Fruit fly (Drosophila melanogaster) whole organism, embryonic: ENCODE data around the gene Syp.

Source experiments
- B-H1 ChIP-seq: fragments of 200-800 bp; sonication (Bioruptor generic); IDR thresholded peaks from 3 replicates; pipeline ENCODE4 v1.3.6; 2022; ENCODE audit warnings: missing biosample characterization, missing genetic modification characterization
- BEAF-32 ChIP-seq: fragments of 200-800 bp; sonication (Bioruptor generic); optimal IDR thresholded peaks from 3 replicates; lab custom pipeline; 2017; ENCODE audit warnings: missing biosample characterization, missing genetic modification characterization, mild to moderate bottlenecking, moderate library complexity, missing genetic modification reagents
- CG11247 ChIP-seq: fragments of 200-800 bp; sonication (Bioruptor generic); IDR thresholded peaks from 2 replicates; pipeline ENCODE4 v1.3.6; 2022; ENCODE audit warnings: missing biosample characterization, missing genetic modification characterization
- CG11560 ChIP-seq: fragments of 200-800 bp; sonication (Bioruptor generic); IDR thresholded peaks from 3 replicates; pipeline ENCODE4 v1.3.6; 2022; ENCODE audit warnings: missing biosample characterization, missing genetic modification characterization
- CG12236 ChIP-seq: fragments of 200-800 bp; sonication (Bioruptor generic); optimal IDR thresholded peaks from 2 replicates; lab custom pipeline; 2016; ENCODE audit warnings: missing biosample characterization, missing genetic modification characterization
- CG12659 ChIP-seq: fragments of 200-800 bp; sonication (Bioruptor generic); optimal IDR thresholded peaks from 3 replicates; lab custom pipeline; 2017; ENCODE audit warnings: mild to moderate bottlenecking, missing biosample characterization, missing genetic modification reagents, missing genetic modification characterization
- CG13287 ChIP-seq: fragments of 200-800 bp; sonication (Bioruptor generic); IDR thresholded peaks from 2 replicates; pipeline ENCODE4 v1.3.6; 2022; ENCODE audit warnings: missing biosample characterization, missing genetic modification characterization; ENCODE audit not compliant: partially characterized antibody
- CG14014 ChIP-seq: fragments of 200-800 bp; sonication (Bioruptor generic); IDR thresholded peaks from 2 replicates; pipeline ENCODE4 v1.3.6; 2022; ENCODE audit warnings: missing biosample characterization, missing genetic modification characterization
- CG1603 ChIP-seq: fragments of 200-800 bp; sonication (Bioruptor generic); optimal IDR thresholded peaks from 2 replicates; lab custom pipeline; 2019; ENCODE audit warnings: missing biosample characterization, mild to moderate bottlenecking, missing genetic modification characterization, moderate library complexity
- CG18011 ChIP-seq: fragments of 200-800 bp; sonication (Bioruptor generic); optimal IDR thresholded peaks from 2 replicates; lab custom pipeline; 2017; ENCODE audit warnings: missing biosample characterization, missing genetic modification characterization, mild to moderate bottlenecking, moderate library complexity, missing genotype
- CG1832 ChIP-seq: fragments of 200-800 bp; sonication (Bioruptor generic); optimal IDR thresholded peaks from 2 replicates; lab custom pipeline; 2017; ENCODE audit warnings: missing biosample characterization, mild to moderate bottlenecking, missing genetic modification characterization, inconsistent platforms
- CG2199 ChIP-seq: fragments of 200-800 bp; sonication (Bioruptor generic); IDR thresholded peaks from 3 replicates; pipeline ENCODE4 v1.3.6; 2022; ENCODE audit warnings: missing biosample characterization, missing genetic modification characterization
- CG2202 ChIP-seq: fragments of 200-800 bp; sonication (Bioruptor generic); optimal IDR thresholded peaks from 2 replicates; lab custom pipeline; 2018; ENCODE audit warnings: missing biosample characterization, mild to moderate bottlenecking, missing genetic modification characterization
- CG30403 ChIP-seq: fragments of 200-800 bp; sonication (Bioruptor generic); optimal IDR thresholded peaks from 3 replicates; lab custom pipeline; 2016; ENCODE audit warnings: missing biosample characterization, missing genetic modification characterization
- CG3281 ChIP-seq: fragments of 200-800 bp; sonication (Bioruptor generic); optimal IDR thresholded peaks from 3 replicates; lab custom pipeline; 2017; ENCODE audit warnings: missing biosample characterization, mild to moderate bottlenecking, missing genetic modification characterization
- CG34422 ChIP-seq: fragments of 200-800 bp; sonication (Bioruptor generic); IDR thresholded peaks from 3 replicates; pipeline ENCODE4 v1.3.6; 2022; ENCODE audit warnings: missing biosample characterization, missing genetic modification characterization
- CG42726 ChIP-seq: fragments of 200-800 bp; sonication (Bioruptor generic); IDR thresholded peaks from 2 replicates; pipeline ENCODE4 v1.3.6; 2022; ENCODE audit warnings: missing biosample characterization, missing genetic modification characterization; ENCODE audit not compliant: partially characterized antibody
- CG6254 ChIP-seq: fragments of 200-800 bp; sonication (Bioruptor generic); optimal IDR thresholded peaks from 3 replicates; lab custom pipeline; 2017; ENCODE audit warnings: mild to moderate bottlenecking, missing biosample characterization, missing genetic modification reagents, missing genetic modification characterization
- CG7271 ChIP-seq: fragments of 200-800 bp; sonication (Bioruptor generic); optimal IDR thresholded peaks from 2 replicates; lab custom pipeline; 2018; ENCODE audit warnings: missing biosample characterization, mild to moderate bottlenecking, missing genetic modification characterization, moderate library complexity
- CG8765 ChIP-seq: fragments of 200-800 bp; sonication (Bioruptor generic); IDR thresholded peaks from 2 replicates; pipeline ENCODE4 v1.3.6; 2022; ENCODE audit warnings: missing biosample characterization, missing genetic modification characterization
- CG9609 ChIP-seq: fragments of 200-800 bp; sonication (Bioruptor generic); optimal IDR thresholded peaks from 3 replicates; lab custom pipeline; 2016; ENCODE audit warnings: missing biosample characterization, missing genetic modification characterization
- CG9797 ChIP-seq: fragments of 200-800 bp; sonication (Bioruptor generic); optimal IDR thresholded peaks from 3 replicates; lab custom pipeline; 2018; ENCODE audit warnings: missing biosample characterization, mild to moderate bottlenecking, missing genetic modification characterization
- D19A ChIP-seq: fragments of 200-800 bp; optimal IDR thresholded peaks from 3 replicates; lab custom pipeline; 2019; ENCODE audit warnings: missing biosample characterization, mild to moderate bottlenecking, missing genetic modification characterization, moderate library complexity
- Dfd ChIP-seq, 2 experiments: fragments of >200 bp; optimal IDR thresholded peaks; 2 replicates each; lab custom pipeline; 2017; ENCODE audit warnings: missing biosample characterization in 2 of 2, missing genetic modification characterization in 2 of 2
- Ets97D ChIP-seq: fragments of 200-800 bp; sonication (Bioruptor generic); optimal IDR thresholded peaks from 3 replicates; lab custom pipeline; 2016; ENCODE audit warnings: missing biosample characterization, missing genetic modification characterization
- Fer3 ChIP-seq: fragments of 200-800 bp; sonication (Bioruptor generic); optimal IDR thresholded peaks from 2 replicates; lab custom pipeline; 2018; ENCODE audit warnings: missing biosample characterization, mild to moderate bottlenecking, missing genetic modification characterization, moderate library complexity
- Hr78 ChIP-seq, 2 experiments: fragments of 200-800 bp in 1 of 2; fragments of >200 bp in 1 of 2; sonication (Bioruptor generic) in 1 of 2; optimal IDR thresholded peaks; 2 replicates each; lab custom pipeline; 2017 to 2019; ENCODE audit warnings: missing biosample characterization in 2 of 2, missing genetic modification characterization in 2 of 2, mild to moderate bottlenecking in 1 of 2, moderate library complexity in 1 of 2
- Med ChIP-seq: fragments of 200-800 bp; sonication (Bioruptor generic); peaks from one replicate; lab custom pipeline; 2016; ENCODE audit warnings: missing biosample characterization, missing genetic modification characterization, mild to moderate bottlenecking, inconsistent platforms, moderate library complexity
- Nf-YC ChIP-seq: fragments of 200-800 bp; optimal IDR thresholded peaks from 3 replicates; lab custom pipeline; 2019; ENCODE audit warnings: missing biosample characterization, mild to moderate bottlenecking, missing genetic modification characterization, moderate library complexity
- Pdp1 ChIP-seq, 2 experiments: fragments of 200-800 bp; sonication (Bioruptor generic); optimal IDR thresholded peaks; 3 replicates each; lab custom pipeline; 2016; ENCODE audit warnings: missing biosample characterization in 2 of 2, missing genetic modification characterization in 2 of 2, mild to moderate bottlenecking in 1 of 2, moderate library complexity in 1 of 2
- Poxn ChIP-seq: fragments of 200-800 bp; sonication (Bioruptor generic); IDR thresholded peaks from 2 replicates; pipeline ENCODE4 v1.3.6; 2022; ENCODE audit warnings: missing biosample characterization, missing genetic modification characterization
- Sox100B ChIP-seq: fragments of 200-800 bp; sonication (Bioruptor generic); optimal IDR thresholded peaks from 3 replicates; lab custom pipeline; 2018; ENCODE audit warnings: missing biosample characterization, mild to moderate bottlenecking, missing genetic modification characterization
- Sry-δ ChIP-seq: fragments of 200-800 bp; sonication (Bioruptor generic); optimal IDR thresholded peaks from 2 replicates; lab custom pipeline; 2016; ENCODE audit warnings: missing biosample characterization, missing genetic modification characterization
- Vsx1 ChIP-seq: fragments of 200-800 bp; sonication (Bioruptor generic); optimal IDR thresholded peaks from 2 replicates; lab custom pipeline; 2017; ENCODE audit warnings: missing biosample characterization, mild to moderate bottlenecking, missing genetic modification characterization, missing genetic modification reagents
- ac ChIP-seq: fragments of 200-800 bp; sonication (Bioruptor generic); optimal IDR thresholded peaks from 3 replicates; lab custom pipeline; 2017; ENCODE audit warnings: missing biosample characterization, mild to moderate bottlenecking, missing genetic modification characterization
- ase ChIP-seq: fragments of 200-800 bp; sonication (Bioruptor generic); IDR thresholded peaks from 3 replicates; pipeline ENCODE4 v1.3.6; 2022; ENCODE audit warnings: missing biosample characterization, missing genetic modification characterization
- fu2 ChIP-seq: fragments of 200-800 bp; sonication (Bioruptor generic); optimal IDR thresholded peaks from 2 replicates; lab custom pipeline; 2016; ENCODE audit warnings: missing biosample characterization, missing genetic modification characterization
- gem ChIP-seq: fragments of 200-800 bp; sonication (Bioruptor generic); optimal IDR thresholded peaks from 2 replicates; lab custom pipeline; 2019; ENCODE audit warnings: missing biosample characterization, mild to moderate bottlenecking, missing genetic modification characterization, moderate library complexity
- inv ChIP-seq: fragments of 200-800 bp; sonication (Bioruptor generic); IDR thresholded peaks from 2 replicates; pipeline ENCODE4 v1.3.6; 2022; ENCODE audit warnings: missing biosample characterization, missing genetic modification characterization; ENCODE audit not compliant: partially characterized antibody
- lbe ChIP-seq: fragments of 200-800 bp; sonication (Bioruptor generic); optimal IDR thresholded peaks from 2 replicates; lab custom pipeline; 2016; ENCODE audit warnings: missing biosample characterization, mild to moderate bottlenecking, missing genetic modification characterization
- salm ChIP-seq: fragments of 200-800 bp; sonication (Bioruptor generic); optimal IDR thresholded peaks from 2 replicates; lab custom pipeline; 2018; ENCODE audit warnings: missing biosample characterization, mild to moderate bottlenecking, missing genetic modification characterization
- sd ChIP-seq: fragments of 200-800 bp; sonication (Bioruptor generic); optimal IDR thresholded peaks from 3 replicates; lab custom pipeline; 2018; ENCODE audit warnings: missing biosample characterization, mild to moderate bottlenecking, missing genetic modification characterization, moderate library complexity
- sens ChIP-seq: fragments of 200-800 bp; sonication (Bioruptor generic); peaks from one replicate; lab custom pipeline; 2016; ENCODE audit warnings: missing biosample characterization, missing genetic modification characterization
- sisA ChIP-seq: fragments of 200-800 bp; sonication (Bioruptor generic); IDR thresholded peaks from 2 replicates; pipeline ENCODE4 v1.3.6; 2022; ENCODE audit warnings: missing biosample characterization, missing genetic modification characterization
- slbo ChIP-seq: fragments of 200-800 bp; sonication (Bioruptor generic); IDR thresholded peaks from 2 replicates; pipeline ENCODE4 v1.3.6; 2022; ENCODE audit warnings: missing biosample characterization, missing genetic modification characterization
- slp2 ChIP-seq: fragments of 200-800 bp; sonication (Bioruptor generic); optimal IDR thresholded peaks from 2 replicates; lab custom pipeline; 2016; ENCODE audit warnings: missing biosample characterization, missing genetic modification characterization
- stwl ChIP-seq: fragments of 200-800 bp; sonication (Bioruptor generic); optimal IDR thresholded peaks from 3 replicates; lab custom pipeline; 2018; ENCODE audit warnings: missing biosample characterization, mild to moderate bottlenecking, missing genetic modification characterization, moderate library complexity
- tna ChIP-seq: fragments of 200-800 bp; sonication (Bioruptor generic); IDR thresholded peaks from 2 replicates; pipeline ENCODE4 v1.3.6; 2022; ENCODE audit warnings: missing biosample characterization, missing genetic modification characterization; ENCODE audit not compliant: partially characterized antibody
- wor ChIP-seq: fragments of 200-800 bp; sonication (Bioruptor generic); IDR thresholded peaks from 2 replicates; pipeline ENCODE4 v1.3.6; 2022; ENCODE audit warnings: missing biosample characterization, missing genetic modification characterization

Gene Syp

dm6 chr3R:20823704-20824454 is 67.3 kb downstream of the Syp start, which contains the start of gene CG17272 (continued):
- TF ChIP-seq CG9797 = peak; percentile 76
- TF ChIP-seq Ets97D (GFP tag; lab: Kevin White, UChicago) = peak; percentile 48
- no peak for TF ChIP-seq inv (GFP tag; lab: Robert Waterston, UW)
- no peak for TF ChIP-seq CG34422
- peak; percentile 14 for TF ChIP-seq CG12659
- no peak for TF ChIP-seq CG1832 (GFP tag; lab: Kevin White, UChicago)
- TF ChIP-seq CG7271 (tag; lab: Kevin White, UChicago) = no peak
- peak; percentile 4 for TF ChIP-seq Sry-δ (GFP tag; lab: Kevin White, UChicago)
- TF ChIP-seq tna (GFP tag; lab: Robert Waterston, UW) = no peak
- TF ChIP-seq ase = no peak
- peak; percentile 63 for TF ChIP-seq CG6254 (GFP tag; lab: Kevin White, UChicago)
- TF ChIP-seq stwl = peak; percentile 88
- no peak for TF ChIP-seq ac (GFP tag; lab: Kevin White, UChicago)
- TF ChIP-seq CG13287 (GFP tag; lab: Robert Waterston, UW) = peak; percentile 34; the same call in 1 of the 2 replicates
- TF ChIP-seq CG3281 (GFP tag; lab: Kevin White, UChicago) = no peak
- TF ChIP-seq CG9609 (GFP tag; lab: Kevin White, UChicago) = no peak
- no peak for TF ChIP-seq Dfd (GFP tag; optimal IDR thresholded peaks at IDR 0.05; lab: Kevin White, UChicago)
- TF ChIP-seq CG30403 = no peak
- TF ChIP-seq CG42726 (GFP tag; lab: Robert Waterston, UW) = no peak
- TF ChIP-seq D19A (tag; lab: Kevin White, UChicago) = no peak
- no peak for TF ChIP-seq CG12236 (GFP tag; lab: Kevin White, UChicago)
- peak; percentile 92 for TF ChIP-seq sens
- TF ChIP-seq lbe (GFP tag; lab: Kevin White, UChicago) = no peak
- TF ChIP-seq Sox100B (GFP tag; lab: Kevin White, UChicago) = no peak
- no peak for TF ChIP-seq CG2202 (tag; lab: Kevin White, UChicago)
- no peak for TF ChIP-seq Hr78 (GFP tag; optimal IDR thresholded peaks at IDR 0.05; lab: Kevin White, UChicago)
- no peak for TF ChIP-seq CG2199 (GFP tag; lab: Robert Waterston, UW)
- TF ChIP-seq gem = peak; percentile 3
- peak in 1 of 2 experiments; percentile 34 for TF ChIP-seq Pdp1 (GFP tag; optimal IDR thresholded peaks at IDR 0.05; lab: Kevin White, UChicago)
- TF ChIP-seq sd (tag; lab: Kevin White, UChicago) = peak; percentile 80
- no peak for TF ChIP-seq CG11560
- no peak for TF ChIP-seq Poxn (GFP tag; lab: Robert Waterston, UW)
- TF ChIP-seq CG14014 (GFP tag; lab: Robert Waterston, UW) = no peak
- TF ChIP-seq slbo (GFP tag; lab: Robert Waterston, UW) = no peak
- peak; percentile 37 for TF ChIP-seq CG1603 (tag; lab: Kevin White, UChicago)
- TF ChIP-seq Fer3 = no peak
- TF ChIP-seq fu2 (GFP tag; lab: Kevin White, UChicago) = no peak
- peak; percentile 74 for TF ChIP-seq Med (GFP tag; lab: Kevin White, UChicago)
- TF ChIP-seq CG11247 (GFP tag; lab: Robert Waterston, UW) = no peak
- TF ChIP-seq Vsx1 (GFP tag; lab: Kevin White, UChicago) = no peak
- no peak for TF ChIP-seq Nf-YC (tag; lab: Kevin White, UChicago)
- no peak for TF ChIP-seq B-H1 (GFP tag; lab: Robert Waterston, UW)
- TF ChIP-seq sisA (GFP tag; lab: Robert Waterston, UW) = no peak
- no peak for TF ChIP-seq CG18011 (GFP tag; lab: Kevin White, UChicago)
- no peak for TF ChIP-seq salm (tag; lab: Kevin White, UChicago)
- no peak for TF ChIP-seq wor (GFP tag; lab: Robert Waterston, UW)
- TF ChIP-seq CG8765 = no peak
- peak; percentile 19 for TF ChIP-seq BEAF-32 (GFP tag; lab: Kevin White, UChicago)
- TF ChIP-seq slp2 (GFP tag; lab: Kevin White, UChicago) = no peak
